Worm (Caenorhabditis elegans): ENCODE results near the gene tat-1.

DNA sequence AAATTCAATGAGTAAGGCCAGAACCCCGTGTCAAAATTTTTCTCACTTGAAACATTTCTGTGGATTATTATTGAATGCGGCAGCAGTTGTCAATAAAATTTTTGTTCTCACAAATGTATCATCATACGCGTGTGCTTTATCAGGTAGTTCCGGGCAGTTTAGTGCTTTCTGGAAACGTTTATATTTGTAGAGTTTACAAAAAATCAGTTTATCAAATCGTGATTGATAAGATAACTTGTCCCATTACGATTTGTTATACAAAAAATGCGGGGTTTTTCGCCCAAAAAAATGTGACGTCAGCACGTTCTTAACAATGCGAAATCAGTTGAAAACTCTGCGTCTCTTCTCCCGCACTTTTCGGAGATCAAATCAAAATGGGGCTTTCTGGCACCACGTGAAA lies 23.7 kb upstream of the tat-1 start:
- no peak for TF ChIP-seq Y22D7AL.16 (tag; optimal IDR thresholded peaks at IDR 0.05)
- no peak for TF ChIP-seq T23F11.4 (GFP tag; optimal IDR thresholded peaks at IDR 0.05)
- TF ChIP-seq dmd-4 (tag; optimal IDR thresholded peaks at IDR 0.05; ENCODE audit: borderline replicate concordance) = no peak
- TF ChIP-seq ceh-30 (tag; optimal IDR thresholded peaks at IDR 0.05) = no peak
- no peak for TF ChIP-seq sox-4 (tag; optimal IDR thresholded peaks at IDR 0.05)
- TF ChIP-seq zip-5 (tag; optimal IDR thresholded peaks at IDR 0.05) = no peak
- no peak for TF ChIP-seq madf-2 (tag; optimal IDR thresholded peaks at IDR 0.05)
- TF ChIP-seq F13H6.1 (tag; optimal IDR thresholded peaks at IDR 0.05) = no peak
- TF ChIP-seq gmeb-2 (tag; optimal IDR thresholded peaks at IDR 0.05) = no peak
- TF ChIP-seq rnt-1 (tag; optimal IDR thresholded peaks at IDR 0.05) = no peak
- TF ChIP-seq tbx-7 (tag; optimal IDR thresholded peaks at IDR 0.05) = no peak
- TF ChIP-seq ama-1 (optimal IDR thresholded peaks at IDR 0.05) = no peak
- TF ChIP-seq pha-4 (tag; optimal IDR thresholded peaks at IDR 0.05) = no peak

All from whole organism, late embryonic.